Worm (Caenorhabditis elegans) whole organism, late embryonic: ENCODE results near the gene chil-9.

Source experiments
- ceh-24 ChIP-seq: sonication (generic microtip); optimal IDR thresholded peaks from 2 replicates; lab custom pipeline; 2016; ENCODE audit warnings: mild to moderate bottlenecking, missing genetic modification characterization, missing compliant biosample characterization
- elt-2 ChIP-seq: sonication (generic microtip); optimal IDR thresholded peaks from 2 replicates; lab custom pipeline; 2016; ENCODE audit warnings: missing genetic modification reagents, missing genetic modification characterization, missing compliant biosample characterization
- eyg-1 ChIP-seq: sonication (generic microtip); optimal IDR thresholded peaks from 2 replicates; lab custom pipeline; 2016; ENCODE audit warnings: missing genotype, missing genetic modification characterization, missing compliant biosample characterization
- fax-1 ChIP-seq: sonication (generic microtip); optimal IDR thresholded peaks from 2 replicates; lab custom pipeline; 2016; ENCODE audit warnings: missing genotype, missing genetic modification characterization, missing compliant biosample characterization
- hlh-30 ChIP-seq: sonication (generic microtip); optimal IDR thresholded peaks from 2 replicates; lab custom pipeline; 2017; ENCODE audit warnings: antibody characterized with exemption, missing genetic modification characterization, missing compliant biosample characterization; ENCODE audit not compliant: insufficient read depth
- hlh-8 ChIP-seq: sonication (generic microtip); optimal IDR thresholded peaks from 2 replicates; lab custom pipeline; 2016; ENCODE audit warnings: missing genotype, missing genetic modification characterization, missing compliant biosample characterization
- nfya-1 ChIP-seq: sonication (generic microtip); optimal IDR thresholded peaks from 2 replicates; lab custom pipeline; 2017; ENCODE audit warnings: missing genetic modification characterization, mild to moderate bottlenecking, missing compliant biosample characterization, antibody characterized with exemption, moderate library complexity
- pha-2 ChIP-seq: sonication (generic microtip); optimal IDR thresholded peaks from 2 replicates; lab custom pipeline; 2017; ENCODE audit warnings: mild to moderate bottlenecking, missing genetic modification characterization, missing compliant biosample characterization
- pha-4 ChIP-seq: fragments of 150-350 bp; optimal IDR thresholded peaks from 2 replicates; lab custom pipeline; 2018; ENCODE audit warnings: missing biosample characterization, missing genetic modification reagents, missing genetic modification characterization
- unc-55 ChIP-seq: sonication (generic microtip); optimal IDR thresholded peaks from 2 replicates; lab custom pipeline; 2017; ENCODE audit warnings: missing biosample characterization, missing genetic modification reagents, missing genetic modification characterization
- unc-86 ChIP-seq: sonication (generic microtip); optimal IDR thresholded peaks from 2 replicates; lab custom pipeline; 2016; ENCODE audit warnings: missing genetic modification characterization, missing compliant biosample characterization

- TF ChIP-seq fax-1 (no peak), hlh-30 (tag; lab: Kevin White, UChicago) (no peak), elt-2 (tag; lab: Kevin White, UChicago) (no peak), nfya-1 (tag; lab: Kevin White, UChicago) (no peak), pha-2 (tag; lab: Kevin White, UChicago) (no peak), ceh-24 (tag; lab: Kevin White, UChicago) (no peak), pha-4 (tag; lab: Kevin White, UChicago) (no peak), eyg-1 (tag; lab: Kevin White, UChicago) (no peak), hlh-8 (tag; lab: Kevin White, UChicago) (no peak), unc-86 (no peak), unc-55 (GFP tag; lab: Kevin White, UChicago) (no peak)
These were observed 44.9 kb downstream of the chil-9 start, which contains the start of gene cyp-13A5 for ce11 chrII:9800251-9800650.
